Worm (Caenorhabditis elegans) whole organism, L4 larva: ENCODE measurements around the gene sdhb-1.
A peak's percentile ranks its signal among the peaks of the same experiment; 100 is the strongest.

Experiments
- D1046.2 ChIP-seq: fragments of 200-800 bp; sonication (Bioruptor generic); IDR thresholded peaks from 2 replicates; pipeline ENCODE4 v1.3.6; 2022; ENCODE audit warnings: missing genetic modification characterization, missing compliant biosample characterization
- F10B5.3 ChIP-seq: sonication (generic microtip); optimal IDR thresholded peaks from 2 replicates; lab custom pipeline; 2016; ENCODE audit warnings: mild to moderate bottlenecking, missing genetic modification characterization, missing compliant biosample characterization
- F26F4.8 ChIP-seq: fragments of 200-800 bp; sonication (Bioruptor generic); conservative IDR thresholded peaks from 2 replicates; pipeline ENCODE4 v1.3.6; 2022; ENCODE audit warnings: missing genetic modification characterization, missing compliant biosample characterization
- F49E8.2 ChIP-seq: sonication (generic microtip); optimal IDR thresholded peaks from 2 replicates; lab custom pipeline; 2016; ENCODE audit warnings: missing compliant biosample characterization, mild to moderate bottlenecking, missing genetic modification characterization, borderline replicate concordance
- R02D3.7 ChIP-seq: fragments of 150-350 bp; sonication (generic microtip); optimal IDR thresholded peaks from 3 replicates; lab custom pipeline; 2014; ENCODE audit warnings: missing biosample characterization, missing genetic modification characterization
- T20F7.1 ChIP-seq: fragments of 200-800 bp; sonication (Bioruptor generic); optimal IDR thresholded peaks from 2 replicates; lab custom pipeline; 2018; ENCODE audit warnings: mild to moderate bottlenecking, missing genetic modification characterization, missing compliant biosample characterization
- Y75B8A.6 ChIP-seq: fragments of 200-800 bp; sonication (Bioruptor generic); IDR thresholded peaks from 2 replicates; pipeline ENCODE4 v1.3.6; 2022; ENCODE audit warnings: missing genetic modification reagents, missing genetic modification characterization, missing compliant biosample characterization
- ZK337.2 ChIP-seq: fragments of 200-800 bp; sonication (Bioruptor generic); IDR thresholded peaks from 2 replicates; pipeline ENCODE4 v1.3.6; 2022; ENCODE audit warnings: missing genetic modification reagents, missing genetic modification characterization, missing compliant biosample characterization
- ceh-20 ChIP-seq: fragments of 200-800 bp; sonication (Bioruptor generic); IDR thresholded peaks from 2 replicates; pipeline ENCODE4 v1.3.6; 2022; ENCODE audit warnings: missing genetic modification reagents, missing genetic modification characterization, missing compliant biosample characterization
- ceh-28 ChIP-seq: fragments of 150-350 bp; optimal IDR thresholded peaks from 2 replicates; lab custom pipeline; 2014; ENCODE audit warnings: missing biosample characterization, missing genetic modification reagents, missing genetic modification characterization
- ceh-32 ChIP-seq: sonication (generic microtip); optimal IDR thresholded peaks from 2 replicates; lab custom pipeline; 2016; ENCODE audit warnings: mild to moderate bottlenecking, missing genetic modification characterization, missing compliant biosample characterization; ENCODE audit not compliant: poor library complexity
- ceh-44 ChIP-seq: fragments of 200-800 bp; sonication (Bioruptor generic); IDR thresholded peaks from 2 replicates; pipeline ENCODE4 v1.3.6; 2022; ENCODE audit warnings: missing genetic modification reagents, missing genetic modification characterization, missing compliant biosample characterization
- ceh-82 ChIP-seq: sonication (generic microtip); optimal IDR thresholded peaks from 2 replicates; lab custom pipeline; 2017; ENCODE audit warnings: missing biosample characterization, missing genetic modification characterization
- ces-1 ChIP-seq: fragments of 150-350 bp; sonication (generic microtip); optimal IDR thresholded peaks from 4 replicates; lab custom pipeline; 2014; ENCODE audit warnings: missing biosample characterization, missing genetic modification reagents, missing genetic modification characterization
- daf-8 ChIP-seq: fragments of 200-800 bp; sonication (Bioruptor generic); IDR thresholded peaks from 2 replicates; pipeline ENCODE4 v1.3.6; 2022; ENCODE audit warnings: missing genetic modification characterization, missing compliant biosample characterization
- dmd-8 ChIP-seq: fragments of 200-800 bp; sonication (Bioruptor generic); IDR thresholded peaks from 2 replicates; pipeline ENCODE4 v1.3.6; 2022; ENCODE audit warnings: missing genetic modification characterization, missing compliant biosample characterization
- dpl-1 ChIP-seq: fragments of 150-350 bp; optimal IDR thresholded peaks from 2 replicates; lab custom pipeline; 2014; ENCODE audit warnings: missing biosample characterization, missing genetic modification reagents, missing genetic modification characterization
- dve-1 ChIP-seq: sonication (generic microtip); optimal IDR thresholded peaks from 2 replicates; lab custom pipeline; 2017; ENCODE audit warnings: antibody characterized with exemption, mild to moderate bottlenecking, missing genetic modification characterization, missing compliant biosample characterization; ENCODE audit not compliant: insufficient read depth
- egl-27 ChIP-seq: sonication (generic microtip); optimal IDR thresholded peaks from 3 replicates; lab custom pipeline; 2017; ENCODE audit warnings: missing biosample characterization, missing genetic modification reagents, missing genetic modification characterization
- egl-43 ChIP-seq: fragments of 200-800 bp; sonication (Bioruptor generic); IDR thresholded peaks from 2 replicates; pipeline ENCODE4 v1.3.6; 2022; ENCODE audit warnings: missing genetic modification reagents, missing genetic modification characterization, missing compliant biosample characterization
- fos-1 ChIP-seq: fragments of 150-350 bp; optimal IDR thresholded peaks from 2 replicates; lab custom pipeline; 2014; ENCODE audit warnings: missing biosample characterization, missing genetic modification characterization
- hif-1 ChIP-seq, 2 experiments: sonication (generic microtip); optimal IDR thresholded peaks; 2 replicates each; lab custom pipeline; 2016 to 2017; ENCODE audit warnings: missing compliant biosample characterization in 2 of 2, missing genetic modification characterization in 2 of 2, missing genetic modification reagents in 2 of 2, missing genotype in 2 of 2, mild to moderate bottlenecking in 1 of 2
- hlh-11 ChIP-seq: fragments of 200-800 bp; sonication (Bioruptor generic); optimal IDR thresholded peaks from 2 replicates; lab custom pipeline; 2018; ENCODE audit warnings: mild to moderate bottlenecking, missing genetic modification characterization, missing compliant biosample characterization
- lim-7 ChIP-seq: fragments of 200-800 bp; sonication (Bioruptor generic); IDR thresholded peaks from 2 replicates; pipeline ENCODE4 v1.3.6; 2022; ENCODE audit warnings: missing genetic modification characterization, missing compliant biosample characterization
- lin-13 ChIP-seq: fragments of 150-350 bp; optimal IDR thresholded peaks from 2 replicates; lab custom pipeline; 2014; ENCODE audit warnings: missing biosample characterization, missing genetic modification reagents, missing genetic modification characterization
- lin-29 ChIP-seq: fragments of 200-800 bp; sonication (Bioruptor generic); IDR thresholded peaks from 2 replicates; pipeline ENCODE4 v1.3.6; 2022; ENCODE audit warnings: missing genetic modification reagents, missing genetic modification characterization, missing compliant biosample characterization
- lsy-2 ChIP-seq, 2 experiments: fragments of 150-350 bp in 1 of 2; sonication (generic microtip) in 1 of 2; optimal IDR thresholded peaks; 2 replicates each; lab custom pipeline; 2014 to 2017; ENCODE audit warnings: missing biosample characterization in 2 of 2, missing genetic modification characterization in 2 of 2
- mdl-1 ChIP-seq, 2 experiments: fragments of 150-350 bp in 1 of 2; sonication (generic microtip) in 1 of 2; optimal IDR thresholded peaks; 2 replicates each; lab custom pipeline; 2014 to 2017; ENCODE audit warnings: missing biosample characterization in 2 of 2, missing genetic modification characterization in 2 of 2
- mdt-29 ChIP-seq: fragments of 200-800 bp; sonication (Bioruptor generic); IDR thresholded peaks from 2 replicates; pipeline ENCODE4 v1.3.6; 2022; ENCODE audit warnings: missing genetic modification reagents, missing genetic modification characterization, missing compliant biosample characterization
- mep-1 ChIP-seq: fragments of 150-350 bp; sonication (generic microtip); optimal IDR thresholded peaks from 3 replicates; lab custom pipeline; 2014; ENCODE audit warnings: missing biosample characterization, missing genetic modification characterization
- mxl-2 ChIP-seq: fragments of 200-800 bp; sonication (Bioruptor generic); conservative IDR thresholded peaks from 2 replicates; pipeline ENCODE4 v1.3.6; 2022; ENCODE audit warnings: missing genetic modification reagents, missing genetic modification characterization, missing compliant biosample characterization
- nhr-10 ChIP-seq: fragments of 150-350 bp; optimal IDR thresholded peaks from 2 replicates; lab custom pipeline; 2014; ENCODE audit warnings: missing biosample characterization, missing genetic modification characterization
- nhr-11 ChIP-seq: fragments of 150-350 bp; optimal IDR thresholded peaks from 2 replicates; lab custom pipeline; 2014; ENCODE audit warnings: missing biosample characterization, missing genetic modification characterization
- nhr-111 ChIP-seq: fragments of 200-800 bp; sonication (Bioruptor generic); optimal IDR thresholded peaks from 2 replicates; lab custom pipeline; 2018; ENCODE audit warnings: mild to moderate bottlenecking, missing genetic modification characterization, missing compliant biosample characterization
- nhr-237 ChIP-seq: sonication (generic microtip); optimal IDR thresholded peaks from 2 replicates; lab custom pipeline; 2017; ENCODE audit warnings: missing biosample characterization, missing genetic modification characterization
- nhr-28 ChIP-seq: fragments of 150-350 bp; optimal IDR thresholded peaks from 2 replicates; lab custom pipeline; 2014; ENCODE audit warnings: missing biosample characterization, missing genetic modification characterization
- nhr-42 ChIP-seq: fragments of 200-800 bp; sonication (Bioruptor generic); IDR thresholded peaks from 2 replicates; pipeline ENCODE4 v1.3.6; 2022; ENCODE audit warnings: missing genetic modification characterization, missing compliant biosample characterization
- nhr-48 ChIP-seq: sonication (generic microtip); optimal IDR thresholded peaks from 2 replicates; lab custom pipeline; 2016; ENCODE audit warnings: mild to moderate bottlenecking, missing genetic modification characterization, missing compliant biosample characterization
- nhr-6 ChIP-seq: fragments of 150-350 bp; optimal IDR thresholded peaks from 2 replicates; lab custom pipeline; 2014; ENCODE audit warnings: missing biosample characterization, missing genetic modification characterization
- nhr-76 ChIP-seq: fragments of 150-350 bp; optimal IDR thresholded peaks from 2 replicates; lab custom pipeline; 2014; ENCODE audit warnings: missing biosample characterization, missing genetic modification characterization
- pha-4 ChIP-seq, 2 experiments: fragments of 150-350 bp in 1 of 2; fragments of 200-800 bp in 1 of 2; sonication (Bioruptor generic) in 1 of 2; IDR thresholded peaks in 1 of 2; optimal IDR thresholded peaks in 1 of 2; 2 replicates each; pipeline versions ENCODE4 v1.3.6 to Lab custom; 2014 to 2022; ENCODE audit warnings: missing genetic modification characterization in 2 of 2, missing genetic modification reagents in 2 of 2, missing biosample characterization in 1 of 2, missing compliant biosample characterization in 1 of 2
- php-3 ChIP-seq: fragments of 200-800 bp; sonication (Bioruptor generic); IDR thresholded peaks from 2 replicates; pipeline ENCODE4 v1.3.6; 2022; ENCODE audit warnings: missing genetic modification reagents, missing genetic modification characterization, missing compliant biosample characterization
- sdz-12 ChIP-seq: fragments of 200-800 bp; sonication (Bioruptor generic); optimal IDR thresholded peaks from 2 replicates; lab custom pipeline; 2018; ENCODE audit warnings: mild to moderate bottlenecking, missing genetic modification characterization, missing compliant biosample characterization
- skn-1 ChIP-seq: fragments of 150-350 bp; optimal IDR thresholded peaks from 2 replicates; lab custom pipeline; 2014; ENCODE audit warnings: missing biosample characterization, missing genetic modification characterization
- spr-1 ChIP-seq: sonication (generic microtip); optimal IDR thresholded peaks from 2 replicates; lab custom pipeline; 2016; ENCODE audit warnings: mild to moderate bottlenecking, missing genetic modification characterization, missing compliant biosample characterization
- unc-39 ChIP-seq: sonication (generic microtip); optimal IDR thresholded peaks from 2 replicates; lab custom pipeline; 2017; ENCODE audit warnings: missing biosample characterization, missing genetic modification characterization
- unc-62 ChIP-seq, 3 experiments: fragments of 150-350 bp in 1 of 3; sonication (generic microtip); optimal IDR thresholded peaks in 2 of 3; peaks in 1 of 3; 1 replicate in 1 of 3; 2 replicates in 2 of 3; lab custom pipeline; 2014 to 2017; ENCODE audit warnings: missing biosample characterization in 3 of 3, missing genetic modification characterization in 3 of 3, missing genetic modification reagents in 3 of 3, missing genotype in 1 of 3
- zag-1 ChIP-seq: fragments of 150-350 bp; optimal IDR thresholded peaks from 2 replicates; lab custom pipeline; 2014; ENCODE audit warnings: missing biosample characterization, missing genetic modification characterization
- ztf-7 ChIP-seq: fragments of 150-350 bp; optimal IDR thresholded peaks from 2 replicates; lab custom pipeline; 2014; ENCODE audit warnings: missing biosample characterization, missing genetic modification characterization

The sdhb-1 gene

ce11 chrII:9358230-9358629, 5.7 kb upstream of the sdhb-1 start, which contains the start of gene mel-11 (continued):
- no peak for TF ChIP-seq ceh-32 (tag; lab: Kevin White, UChicago)
- TF ChIP-seq nhr-111 (GFP tag; lab: Kevin White, UChicago), result no peak

- TF ChIP-seq lin-13 (no peak), hlh-11 (tag; lab: Kevin White, UChicago) (peak; percentile 76), dpl-1 (peak; percentile 19), dmd-8 (GFP tag; lab: Robert Waterston, UW) (no peak), hif-1 (tag; optimal IDR thresholded peaks at IDR 0.05; lab: Kevin White, UChicago) (peak in 1 of 2 experiments; percentile 56), ceh-44 (GFP tag; lab: Robert Waterston, UW) (no peak), F26F4.8 (GFP tag; lab: Robert Waterston, UW) (no peak), egl-43 (GFP tag; lab: Robert Waterston, UW) (peak; percentile 53; the same call in 1 of the 2 replicates), mdl-1 (tag; optimal IDR thresholded peaks at IDR 0.05; lab: Kevin White, UChicago) (peak in 1 of 2 experiments; percentile 72), egl-27 (tag; lab: Kevin White, UChicago) (no peak), unc-62 (GFP tag; optimal IDR thresholded peaks at IDR 0.05 in 1 of 2; lab: Kevin White, UChicago) (peak in 1 of 2 experiments; percentile 43), unc-62 (tag; optimal IDR thresholded peaks at IDR 0.05; lab: Kevin White, UChicago) (no peak), nhr-6 (tag; lab: Kevin White, UChicago) (no peak), zag-1 (tag; lab: Kevin White, UChicago) (no peak), F49E8.2 (tag; lab: Kevin White, UChicago) (no peak), daf-8 (GFP tag; lab: Robert Waterston, UW) (no peak), ztf-7 (tag; lab: Kevin White, UChicago) (peak; percentile 1), ceh-20 (no peak), nhr-28 (tag; lab: Kevin White, UChicago) (peak; percentile 71), lim-7 (GFP tag; lab: Robert Waterston, UW) (no peak), nhr-76 (tag; lab: Kevin White, UChicago) (no peak), T20F7.1 (GFP tag; lab: Kevin White, UChicago) (no peak), ces-1 (GFP tag; lab: Kevin White, UChicago) (no peak), ZK337.2 (GFP tag; lab: Robert Waterston, UW) (no peak), skn-1 (tag; lab: Kevin White, UChicago) (no peak), nhr-111 (GFP tag; lab: Kevin White, UChicago) (no peak), pha-4 (GFP tag; IDR thresholded peaks at IDR 0.05; lab: Robert Waterston, UW) (0 out of 2 replicates have a peak, but pooled peaks have one; percentile 30), pha-4 (tag; optimal IDR thresholded peaks at IDR 0.05; lab: Kevin White, UChicago) (no peak), nhr-11 (tag; lab: Kevin White, UChicago) (peak; percentile 7), D1046.2 (GFP tag; lab: Robert Waterston, UW) (no peak), nhr-42 (GFP tag; lab: Robert Waterston, UW) (no peak), nhr-10 (tag; lab: Kevin White, UChicago) (no peak), F10B5.3 (tag; lab: Kevin White, UChicago) (no peak), nhr-48 (no peak), lsy-2 (tag; optimal IDR thresholded peaks at IDR 0.05; lab: Kevin White, UChicago) (peak in 1 of 2 experiments; percentile 47), spr-1 (no peak), ceh-82 (tag; lab: Kevin White, UChicago) (no peak), R02D3.7 (tag; lab: Kevin White, UChicago) (no peak), mep-1 (tag; lab: Kevin White, UChicago) (peak; percentile 67), php-3 (GFP tag; lab: Robert Waterston, UW) (no peak), sdz-12 (no peak), dve-1 (peak; percentile 16), nhr-237 (tag; lab: Kevin White, UChicago) (no peak), mxl-2 (GFP tag; lab: Robert Waterston, UW) (no peak), fos-1 (tag; lab: Kevin White, UChicago) (no peak), mdt-29 (no peak), unc-39 (tag; lab: Kevin White, UChicago) (no peak), Y75B8A.6 (GFP tag; lab: Robert Waterston, UW) (no peak), ceh-28 (tag; lab: Kevin White, UChicago) (no peak), lin-29 (GFP tag; lab: Robert Waterston, UW) (no peak)
These were observed 4.2 kb upstream of the sdhb-1 start for ce11 chrII:9356723-9357122.
